Fruit fly (Drosophila melanogaster) whole organism, embryonic: ENCODE measurements around the gene prd1.
A peak's percentile ranks its signal among the peaks of the same experiment; 100 is the strongest.

ENCODE experiments used
- Awh ChIP-seq: fragments of 200-800 bp; sonication (Bioruptor generic); IDR thresholded peaks from 2 replicates; pipeline ENCODE4, ENCODE4 v1.3.6; 2022; ENCODE audit warnings: missing biosample characterization, missing genetic modification characterization
- B-H2 ChIP-seq: fragments of 200-800 bp; sonication (Bioruptor generic); optimal IDR thresholded peaks from 2 replicates; lab custom pipeline; 2018; ENCODE audit warnings: missing biosample characterization, mild to moderate bottlenecking, missing genetic modification characterization
- Blimp-1 ChIP-seq: fragments of 200-800 bp; sonication (Bioruptor generic); optimal IDR thresholded peaks from 3 replicates; lab custom pipeline; 2018; ENCODE audit warnings: missing biosample characterization, missing genetic modification characterization, mild to moderate bottlenecking, moderate library complexity, missing genetic modification reagents
- BtbVII ChIP-seq: fragments of 200-800 bp; sonication (Bioruptor generic); optimal IDR thresholded peaks from 3 replicates; lab custom pipeline; 2017; ENCODE audit warnings: missing biosample characterization, mild to moderate bottlenecking, missing genetic modification characterization
- CG1233 ChIP-seq: fragments of 200-800 bp; sonication (Bioruptor generic); optimal IDR thresholded peaks from 4 replicates; lab custom pipeline; 2018; ENCODE audit warnings: missing biosample characterization, mild to moderate bottlenecking, missing genetic modification characterization
- CG15479 ChIP-seq: fragments of 200-800 bp; sonication (Bioruptor generic); optimal IDR thresholded peaks from 3 replicates; lab custom pipeline; 2019; ENCODE audit warnings: missing biosample characterization, mild to moderate bottlenecking, missing genetic modification characterization, moderate library complexity
- CG15601 ChIP-seq: fragments of 200-800 bp; sonication (Bioruptor generic); optimal IDR thresholded peaks from 3 replicates; lab custom pipeline; 2019; ENCODE audit warnings: missing biosample characterization, mild to moderate bottlenecking, missing genetic modification characterization, moderate library complexity
- CG1602 ChIP-seq: fragments of 200-800 bp; sonication (Bioruptor generic); optimal IDR thresholded peaks from 3 replicates; lab custom pipeline; 2016; ENCODE audit warnings: missing biosample characterization, missing genetic modification characterization
- CG16813 ChIP-seq: fragments of 200-800 bp; sonication (Bioruptor generic); IDR thresholded peaks from 3 replicates; pipeline ENCODE4 v1.3.6; 2022; ENCODE audit warnings: missing biosample characterization, missing genetic modification characterization; ENCODE audit not compliant: partially characterized antibody
- CG18599 ChIP-seq: fragments of 200-800 bp; sonication (Bioruptor generic); optimal IDR thresholded peaks from 3 replicates; lab custom pipeline; 2017; ENCODE audit warnings: missing biosample characterization, missing genetic modification characterization, mild to moderate bottlenecking, moderate library complexity, missing genetic modification reagents
- CG2875 ChIP-seq: fragments of 200-800 bp; sonication (Bioruptor generic); optimal IDR thresholded peaks from 2 replicates; lab custom pipeline; 2017; ENCODE audit warnings: missing biosample characterization, mild to moderate bottlenecking, missing genetic modification characterization, missing genetic modification reagents
- CG30020 ChIP-seq: fragments of 200-800 bp; optimal IDR thresholded peaks from 2 replicates; lab custom pipeline; 2019; ENCODE audit warnings: missing biosample characterization, mild to moderate bottlenecking, missing genetic modification characterization, moderate library complexity
- CG30403 ChIP-seq: fragments of 200-800 bp; sonication (Bioruptor generic); optimal IDR thresholded peaks from 3 replicates; lab custom pipeline; 2016; ENCODE audit warnings: missing biosample characterization, missing genetic modification characterization
- CG3163 ChIP-seq: fragments of 200-800 bp; sonication (Bioruptor generic); optimal IDR thresholded peaks from 3 replicates; lab custom pipeline; 2016; ENCODE audit warnings: missing biosample characterization, missing genetic modification characterization
- CG33557 ChIP-seq: fragments of 200-800 bp; sonication (Bioruptor generic); optimal IDR thresholded peaks from 2 replicates; lab custom pipeline; 2019; ENCODE audit warnings: missing biosample characterization, mild to moderate bottlenecking, missing genetic modification characterization, moderate library complexity
- CG4360 ChIP-seq: fragments of 200-800 bp; sonication (Bioruptor generic); IDR thresholded peaks from 2 replicates; pipeline ENCODE4 v1.3.6; 2022; ENCODE audit warnings: missing biosample characterization, missing genetic modification characterization
- CG4854 ChIP-seq: fragments of 200-800 bp; sonication (Bioruptor generic); optimal IDR thresholded peaks from 2 replicates; lab custom pipeline; 2016; ENCODE audit warnings: missing biosample characterization, missing genetic modification characterization, inconsistent platforms
- CG6175 ChIP-seq: fragments of 200-800 bp; sonication (Bioruptor generic); IDR thresholded peaks from 3 replicates; pipeline ENCODE4 v1.3.6; 2022; ENCODE audit warnings: missing biosample characterization, missing genetic modification characterization
- CG7556 ChIP-seq: fragments of 200-800 bp; sonication (Bioruptor generic); optimal IDR thresholded peaks from 2 replicates; lab custom pipeline; 2017; ENCODE audit warnings: missing biosample characterization, mild to moderate bottlenecking, missing genetic modification characterization
- CG7928 ChIP-seq: fragments of 200-800 bp; sonication (Bioruptor generic); optimal IDR thresholded peaks from 2 replicates; lab custom pipeline; 2017; ENCODE audit warnings: missing biosample characterization, mild to moderate bottlenecking, missing genetic modification characterization
- CG8290 ChIP-seq, 3 experiments: fragments of 200-800 bp; sonication (Bioruptor generic); optimal IDR thresholded peaks; 2 replicates each; lab custom pipeline; 2016 to 2019; ENCODE audit warnings: missing biosample characterization in 3 of 3, missing genetic modification characterization in 3 of 3, mild to moderate bottlenecking in 2 of 3, moderate library complexity in 1 of 3
- Elba2 ChIP-seq: fragments of 200-800 bp; sonication (Bioruptor generic); optimal IDR thresholded peaks from 3 replicates; lab custom pipeline; 2016; ENCODE audit warnings: missing biosample characterization, missing genetic modification characterization
- HLHmδ ChIP-seq: fragments of 200-800 bp; sonication (Bioruptor generic); optimal IDR thresholded peaks from 2 replicates; lab custom pipeline; 2018; ENCODE audit warnings: missing biosample characterization, mild to moderate bottlenecking, missing genetic modification characterization, moderate library complexity
- Hey ChIP-seq: fragments of 200-800 bp; sonication (Bioruptor generic); optimal IDR thresholded peaks from 3 replicates; lab custom pipeline; 2018; ENCODE audit warnings: missing biosample characterization, mild to moderate bottlenecking, missing genetic modification characterization
- Hmr ChIP-seq: fragments of 200-800 bp; sonication (Bioruptor generic); optimal IDR thresholded peaks from 3 replicates; lab custom pipeline; 2017; ENCODE audit warnings: mild to moderate bottlenecking, missing biosample characterization, missing genetic modification reagents, missing genetic modification characterization
- Kr ChIP-seq: fragments of 200-800 bp; sonication (Bioruptor generic); optimal IDR thresholded peaks from 2 replicates; lab custom pipeline; 2017; ENCODE audit warnings: missing biosample characterization, mild to moderate bottlenecking, missing genetic modification characterization
- MTF-1 ChIP-seq: fragments of 200-800 bp; sonication (Bioruptor generic); optimal IDR thresholded peaks from 2 replicates; lab custom pipeline; 2018; ENCODE audit warnings: missing biosample characterization, mild to moderate bottlenecking, missing genetic modification characterization, borderline replicate concordance
- Med ChIP-seq: fragments of 200-800 bp; sonication (Bioruptor generic); peaks from one replicate; lab custom pipeline; 2016; ENCODE audit warnings: missing biosample characterization, missing genetic modification characterization, mild to moderate bottlenecking, inconsistent platforms, moderate library complexity
- Nf-YA ChIP-seq: fragments of 200-800 bp; sonication (Bioruptor generic); IDR thresholded peaks from 2 replicates; pipeline ENCODE4 v1.3.6; 2022; ENCODE audit warnings: missing biosample characterization, missing genetic modification characterization
- Opbp ChIP-seq: fragments of 200-800 bp; sonication (Bioruptor generic); IDR thresholded peaks from 3 replicates; pipeline ENCODE4 v1.3.6; 2022; ENCODE audit warnings: missing biosample characterization, missing genetic modification characterization; ENCODE audit not compliant: partially characterized antibody
- Ptx1 ChIP-seq: fragments of 200-800 bp; sonication (Bioruptor generic); IDR thresholded peaks from 2 replicates; pipeline ENCODE4 v1.3.6; 2022; ENCODE audit warnings: missing biosample characterization, missing genetic modification characterization
- Sox100B ChIP-seq: fragments of 200-800 bp; sonication (Bioruptor generic); optimal IDR thresholded peaks from 3 replicates; lab custom pipeline; 2018; ENCODE audit warnings: missing biosample characterization, mild to moderate bottlenecking, missing genetic modification characterization
- TFAM ChIP-seq: fragments of 200-800 bp; sonication (Bioruptor generic); optimal IDR thresholded peaks from 2 replicates; lab custom pipeline; 2017; ENCODE audit warnings: missing biosample characterization, missing genetic modification characterization, inconsistent platforms
- Trl ChIP-seq, 3 experiments: fragments of >200 bp in 2 of 3; fragments of 200-800 bp in 1 of 3; sonication (Bioruptor generic) in 1 of 3; optimal IDR thresholded peaks; 2 replicates in 1 of 3; 3 replicates in 2 of 3; lab custom pipeline; 2016 to 2017; ENCODE audit warnings: missing biosample characterization in 1 of 3, missing genetic modification characterization in 1 of 3
- Xbp1 ChIP-seq: fragments of 200-800 bp; sonication (Bioruptor generic); optimal IDR thresholded peaks from 3 replicates; lab custom pipeline; 2016; ENCODE audit warnings: missing biosample characterization, mild to moderate bottlenecking, missing genetic modification characterization
- ac ChIP-seq: fragments of 200-800 bp; sonication (Bioruptor generic); optimal IDR thresholded peaks from 3 replicates; lab custom pipeline; 2017; ENCODE audit warnings: missing biosample characterization, mild to moderate bottlenecking, missing genetic modification characterization
- br ChIP-seq: fragments of >200 bp; optimal IDR thresholded peaks from 2 replicates; lab custom pipeline; 2017
- dmrt99B ChIP-seq: fragments of 200-800 bp; sonication (Bioruptor generic); optimal IDR thresholded peaks from 2 replicates; lab custom pipeline; 2018; ENCODE audit warnings: missing biosample characterization, mild to moderate bottlenecking, missing genetic modification characterization, moderate library complexity
- en ChIP-seq: fragments of 200-800 bp; sonication (Bioruptor generic); optimal IDR thresholded peaks from 2 replicates; lab custom pipeline; 2016; ENCODE audit warnings: missing biosample characterization, missing genetic modification characterization
- fru ChIP-seq: fragments of >200 bp; optimal IDR thresholded peaks from 2 replicates; lab custom pipeline; 2017
- gro ChIP-seq: fragments of 200-800 bp; sonication (Bioruptor generic); optimal IDR thresholded peaks from 2 replicates; lab custom pipeline; 2016; ENCODE audit warnings: missing biosample characterization, missing genetic modification characterization
- h ChIP-seq: fragments of >200 bp; optimal IDR thresholded peaks from 2 replicates; lab custom pipeline; 2017
- insv ChIP-seq, 2 experiments: fragments of 200-800 bp; sonication (Bioruptor generic); optimal IDR thresholded peaks; 3 replicates each; lab custom pipeline; 2016 to 2018; ENCODE audit warnings: missing biosample characterization in 2 of 2, missing genetic modification characterization in 2 of 2
- inv ChIP-seq: fragments of 200-800 bp; sonication (Bioruptor generic); IDR thresholded peaks from 2 replicates; pipeline ENCODE4 v1.3.6; 2022; ENCODE audit warnings: missing biosample characterization, missing genetic modification characterization; ENCODE audit not compliant: partially characterized antibody
- jing ChIP-seq: fragments of 200-800 bp; sonication (Bioruptor generic); optimal IDR thresholded peaks from 2 replicates; lab custom pipeline; 2018; ENCODE audit warnings: missing biosample characterization, mild to moderate bottlenecking, missing genetic modification characterization
- mirr ChIP-seq: fragments of 200-800 bp; sonication (Bioruptor generic); optimal IDR thresholded peaks from 3 replicates; lab custom pipeline; 2018; ENCODE audit warnings: missing biosample characterization, mild to moderate bottlenecking, missing genetic modification characterization
- pzg ChIP-seq: fragments of 200-800 bp; sonication (Bioruptor generic); optimal IDR thresholded peaks from 3 replicates; lab custom pipeline; 2018; ENCODE audit warnings: missing biosample characterization, mild to moderate bottlenecking, missing genetic modification characterization, moderate library complexity
- tio ChIP-seq: fragments of 200-800 bp; sonication (Bioruptor generic); optimal IDR thresholded peaks from 2 replicates; lab custom pipeline; 2017; ENCODE audit warnings: missing biosample characterization, missing genetic modification characterization, inconsistent platforms
- tup ChIP-seq: fragments of 200-800 bp; sonication (Bioruptor generic); optimal IDR thresholded peaks from 2 replicates; lab custom pipeline; 2016; ENCODE audit warnings: missing biosample characterization, mild to moderate bottlenecking, missing genetic modification characterization, moderate library complexity
- yki ChIP-seq: fragments of >200 bp; optimal IDR thresholded peaks from 3 replicates; lab custom pipeline; 2018
- zf30C ChIP-seq: fragments of 200-800 bp; sonication (Bioruptor generic); optimal IDR thresholded peaks from 3 replicates; lab custom pipeline; 2018; ENCODE audit warnings: missing biosample characterization, mild to moderate bottlenecking, missing genetic modification characterization

Gene prd1

DNA sequence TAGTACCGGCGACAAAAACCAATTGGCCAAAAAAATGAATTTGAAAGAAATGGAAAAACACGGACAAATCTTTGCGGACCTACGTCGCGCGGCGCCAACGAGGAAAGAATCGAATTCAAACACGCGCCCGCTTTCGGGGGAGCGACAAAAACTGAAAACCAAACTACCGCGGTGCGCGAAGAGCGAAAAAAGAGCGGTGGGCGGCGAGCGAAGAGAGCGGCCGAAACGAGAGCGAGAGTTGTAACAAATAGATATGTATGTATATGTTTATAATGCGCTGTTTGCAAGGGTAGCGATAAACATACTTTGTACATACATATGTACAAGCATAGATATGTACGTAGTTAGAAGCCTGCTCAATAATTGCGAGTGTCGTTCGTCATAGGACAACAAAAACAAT, 26.8 kb downstream of the prd1 start (continued):
- TF ChIP-seq inv (GFP tag; lab: Robert Waterston, UW), result no peak
- no peak for TF ChIP-seq CG1233
- no peak for TF ChIP-seq dmrt99B
- TF ChIP-seq insv (GFP tag; optimal IDR thresholded peaks at IDR 0.05; lab: Kevin White, UChicago), result no peak
- no peak for TF ChIP-seq Nf-YA
- TF ChIP-seq pzg (GFP tag; lab: Kevin White, UChicago), result no peak
- no peak for TF ChIP-seq Ptx1 (GFP tag; lab: Robert Waterston, UW)
- no peak for TF ChIP-seq tup (GFP tag; lab: Kevin White, UChicago)
- no peak for TF ChIP-seq CG15479 (GFP tag; lab: Kevin White, UChicago)
- TF ChIP-seq CG1602 (GFP tag; lab: Kevin White, UChicago), result no peak
- no peak for TF ChIP-seq Hey
- TF ChIP-seq jing, result no peak
- no peak for TF ChIP-seq CG7556 (GFP tag; lab: Kevin White, UChicago)
- peak; percentile 90 for TF ChIP-seq CG3163 (GFP tag; lab: Kevin White, UChicago)
- TF ChIP-seq CG4360, result no peak
- no peak for TF ChIP-seq mirr (GFP tag; lab: Kevin White, UChicago)
- TF ChIP-seq CG30403 (GFP tag; lab: Kevin White, UChicago), result no peak
- no peak for TF ChIP-seq CG30020 (tag; lab: Kevin White, UChicago)
- no peak for TF ChIP-seq BtbVII (GFP tag; lab: Kevin White, UChicago)
- no peak for TF ChIP-seq Opbp (GFP tag; lab: Robert Waterston, UW)
- no peak for TF ChIP-seq Hmr
- no peak for TF ChIP-seq Sox100B
- TF ChIP-seq Trl (optimal IDR thresholded peaks at IDR 0.05; lab: Kevin White, UChicago), result peak; percentile 92 to 95
- no peak for TF ChIP-seq Trl (GFP tag; optimal IDR thresholded peaks at IDR 0.05; lab: Kevin White, UChicago)
- TF ChIP-seq CG2875 (GFP tag; lab: Kevin White, UChicago), result no peak
- TF ChIP-seq tio (GFP tag; lab: Kevin White, UChicago), result no peak
- no peak for TF ChIP-seq MTF-1
- peak; percentile 39 for TF ChIP-seq B-H2
- TF ChIP-seq ac, result no peak
- TF ChIP-seq Blimp-1 (GFP tag; lab: Kevin White, UChicago), result peak; percentile 44
- TF ChIP-seq en, result no peak
- TF ChIP-seq h (lab: Kevin White, UChicago), result no peak
- peak; percentile 41 for TF ChIP-seq Med (GFP tag; lab: Kevin White, UChicago)
- TF ChIP-seq CG8290 (GFP tag; optimal IDR thresholded peaks at IDR 0.05; lab: Kevin White, UChicago), result no peak
- TF ChIP-seq CG8290 (tag; optimal IDR thresholded peaks at IDR 0.05; lab: Kevin White, UChicago), result peak in 1 of 2 experiments; percentile 25
- no peak for TF ChIP-seq fru (lab: Kevin White, UChicago)
- no peak for TF ChIP-seq Xbp1
- TF ChIP-seq yki (lab: Kevin White, UChicago), result peak; percentile 82
- no peak for TF ChIP-seq CG16813 (GFP tag; lab: Robert Waterston, UW)
- TF ChIP-seq CG7928 (GFP tag; lab: Kevin White, UChicago), result no peak
- peak; percentile 15 for TF ChIP-seq zf30C
- TF ChIP-seq CG15601 (tag; lab: Kevin White, UChicago), result no peak
- no peak for TF ChIP-seq br (lab: Kevin White, UChicago)
- no peak for TF ChIP-seq Kr (GFP tag; lab: Kevin White, UChicago)
- no peak for TF ChIP-seq CG33557 (GFP tag; lab: Kevin White, UChicago)
- peak; percentile 14 for TF ChIP-seq HLHmδ (GFP tag; lab: Kevin White, UChicago)
- TF ChIP-seq Awh (GFP tag; lab: Robert Waterston, UW), result no peak
- TF ChIP-seq CG6175 (GFP tag; lab: Robert Waterston, UW), result no peak
- no peak for TF ChIP-seq CG4854 (GFP tag; lab: Kevin White, UChicago)
- TF ChIP-seq CG18599 (GFP tag; lab: Kevin White, UChicago), result no peak
- no peak for TF ChIP-seq gro (GFP tag; lab: Kevin White, UChicago)
- TF ChIP-seq TFAM (GFP tag; lab: Kevin White, UChicago), result no peak
- TF ChIP-seq Elba2 (GFP tag; lab: Kevin White, UChicago), result peak; percentile 47
